Fruit fly (Drosophila melanogaster): ENCODE results near the gene CG14635.

CG14635 gene

DNA sequence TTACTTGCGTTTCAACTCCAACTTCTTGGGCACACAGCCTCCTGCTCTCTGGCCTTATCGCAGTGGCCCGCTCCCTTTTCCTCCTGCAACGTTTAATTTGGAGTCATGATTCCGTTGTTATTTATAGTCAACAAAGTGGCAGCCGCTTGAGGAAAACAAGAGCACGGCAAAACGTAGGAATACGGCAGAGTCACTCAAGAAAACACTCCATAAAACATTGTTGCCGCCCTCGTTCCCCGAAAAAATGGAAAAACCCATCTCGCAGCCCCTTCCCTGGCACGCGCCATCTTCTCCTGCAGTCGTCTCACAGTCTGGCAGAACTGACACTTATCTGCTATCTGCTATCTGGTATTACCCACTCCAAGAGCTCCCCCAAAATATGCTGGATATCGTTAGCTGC is 19.7 kb upstream of the CG14635 start:
- TF ChIP-seq D1 (tag; optimal IDR thresholded peaks at IDR 0.05) (no peak), Snoo (tag; optimal IDR thresholded peaks at IDR 0.05) (no peak), Pif1A (GFP tag; optimal IDR thresholded peaks at IDR 0.05) (no peak), gl (tag; optimal IDR thresholded peaks at IDR 0.05) (no peak), CG12605 (GFP tag; IDR thresholded peaks at IDR 0.05) (no peak), CG10348 (GFP tag; IDR thresholded peaks at IDR 0.05) (no peak), CG15710 (tag; optimal IDR thresholded peaks at IDR 0.05) (no peak), CG8301 (tag; optimal IDR thresholded peaks at IDR 0.05) (no peak), fd96Ca (GFP tag; IDR thresholded peaks at IDR 0.05) (no peak), rn (GFP tag; IDR thresholded peaks at IDR 0.05) (no peak), Pif1B (GFP tag; optimal IDR thresholded peaks at IDR 0.05) (no peak), CG14655 (GFP tag; optimal IDR thresholded peaks at IDR 0.05) (no peak), CG32121 (GFP tag; IDR thresholded peaks at IDR 0.05) (no peak), CG13204 (GFP tag; optimal IDR thresholded peaks at IDR 0.05) (no peak), CG17806 (tag; optimal IDR thresholded peaks at IDR 0.05) (no peak), EcR (GFP tag; optimal IDR thresholded peaks at IDR 0.05) (no peak), CG34367 (tag; optimal IDR thresholded peaks at IDR 0.05) (no peak), CG4496 (GFP tag; IDR thresholded peaks at IDR 0.05) (no peak), CG8159 (tag; optimal IDR thresholded peaks at IDR 0.05) (no peak), Ets98B (GFP tag; IDR thresholded peaks at IDR 0.05) (no peak)

DNA sequence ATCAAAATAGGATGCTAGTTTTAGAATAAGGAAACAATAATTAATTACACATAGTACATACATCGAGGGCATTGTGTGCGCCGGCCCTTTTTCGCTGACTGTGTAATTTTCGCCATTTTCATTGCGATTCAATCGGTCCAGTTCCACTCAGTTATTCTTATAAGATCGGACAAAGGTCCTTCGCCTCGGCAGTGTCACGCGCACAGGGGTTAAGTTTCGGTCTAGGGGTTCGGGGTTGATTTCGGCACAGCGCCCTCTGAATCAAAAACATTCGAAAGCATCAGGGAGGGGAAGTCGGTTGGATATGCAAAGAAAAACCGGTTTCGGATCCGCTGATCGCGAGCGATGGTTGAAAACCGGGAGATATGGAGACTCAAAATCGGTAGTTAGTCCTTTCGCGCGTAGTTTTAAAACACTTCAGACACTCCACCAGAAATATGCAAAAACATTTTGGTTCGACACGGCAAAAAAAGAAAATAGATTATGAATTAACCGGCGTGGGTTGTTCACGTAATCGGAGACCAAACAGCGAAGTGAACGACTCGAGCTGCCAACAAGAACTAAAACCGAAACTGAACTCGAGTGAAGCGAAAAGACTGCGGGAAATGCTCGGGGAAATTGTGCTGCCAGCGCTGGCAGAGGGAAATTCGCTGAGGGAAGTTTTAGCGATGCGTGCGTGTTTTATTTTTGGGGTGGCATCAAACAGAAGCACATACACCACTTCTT is 8.5 kb upstream of the CG14635 start:
- 0 out of 3 replicates have a peak, but pooled peaks have one; percentile 17 for TF ChIP-seq CG4496 (GFP tag; IDR thresholded peaks at IDR 0.05)
- TF ChIP-seq Pif1A (GFP tag; optimal IDR thresholded peaks at IDR 0.05), result no peak

DNA sequence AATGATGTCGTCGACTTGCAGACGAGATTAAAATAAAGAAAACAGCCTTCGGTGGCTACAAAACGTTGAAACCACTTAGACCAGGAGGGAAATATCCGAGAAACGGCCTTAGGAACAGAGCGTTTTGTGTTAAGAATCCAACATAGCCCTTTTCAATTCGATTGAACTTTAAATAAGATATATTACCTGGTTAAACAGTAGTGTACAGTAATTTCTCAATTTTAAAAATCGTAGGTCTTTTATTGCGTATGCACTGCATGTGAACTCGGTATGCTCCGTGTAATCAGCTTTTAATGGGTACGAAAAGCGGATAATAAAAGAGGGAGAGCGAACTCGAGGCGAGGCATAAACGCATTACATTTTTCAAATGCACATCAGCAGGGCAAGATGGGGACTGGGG is 6.6 kb upstream of the CG14635 start:
- TF ChIP-seq CG8301 (tag; optimal IDR thresholded peaks at IDR 0.05), result peak; percentile 51
- peak; percentile 74 for TF ChIP-seq CG14655 (GFP tag; optimal IDR thresholded peaks at IDR 0.05)
- TF ChIP-seq fd96Ca (GFP tag; IDR thresholded peaks at IDR 0.05), result peak; percentile 47; the same call in 1 of the 3 replicates
- TF ChIP-seq rn (GFP tag; IDR thresholded peaks at IDR 0.05), result no peak
- TF ChIP-seq Pif1A (GFP tag; optimal IDR thresholded peaks at IDR 0.05), result peak; percentile 26
- peak; percentile 38; the same call in 1 of the 3 replicates for TF ChIP-seq CG4496 (GFP tag; IDR thresholded peaks at IDR 0.05)
- TF ChIP-seq Ets98B (GFP tag; IDR thresholded peaks at IDR 0.05), result peak; percentile 44; the same call in 1 of the 2 replicates
- TF ChIP-seq CG10348 (GFP tag; IDR thresholded peaks at IDR 0.05), result no peak

DNA sequence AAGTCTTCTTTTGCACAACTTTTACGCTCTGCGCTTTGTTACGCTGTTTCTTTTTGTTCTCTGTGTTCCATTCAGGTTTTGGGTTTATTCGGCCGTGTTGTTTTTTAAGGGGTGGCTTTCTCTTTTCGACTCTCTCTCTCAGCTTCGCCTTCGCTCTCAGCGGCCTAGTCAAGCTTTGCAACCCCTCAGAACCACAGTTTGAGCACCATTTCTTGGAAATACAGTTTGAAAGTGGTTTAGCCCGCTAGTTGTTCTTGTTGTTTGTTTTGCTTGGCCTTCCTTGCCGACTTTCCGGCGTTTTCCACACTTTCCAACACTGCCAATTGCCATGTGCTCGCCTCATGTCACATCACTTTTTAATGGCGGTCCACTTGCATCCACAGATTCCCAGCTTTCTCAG is 3.6 kb upstream of the CG14635 start:
- TF ChIP-seq rn (GFP tag; IDR thresholded peaks at IDR 0.05) (no peak), Ets98B (GFP tag; IDR thresholded peaks at IDR 0.05) (no peak), D1 (tag; optimal IDR thresholded peaks at IDR 0.05) (no peak), EcR (GFP tag; optimal IDR thresholded peaks at IDR 0.05) (no peak), fd96Ca (GFP tag; IDR thresholded peaks at IDR 0.05) (no peak), CG10348 (GFP tag; IDR thresholded peaks at IDR 0.05) (no peak), gl (tag; optimal IDR thresholded peaks at IDR 0.05) (no peak), CG8301 (tag; optimal IDR thresholded peaks at IDR 0.05) (no peak), CG4496 (GFP tag; IDR thresholded peaks at IDR 0.05) (no peak), CG34367 (tag; optimal IDR thresholded peaks at IDR 0.05) (no peak), CG17806 (tag; optimal IDR thresholded peaks at IDR 0.05) (no peak), CG13204 (GFP tag; optimal IDR thresholded peaks at IDR 0.05) (no peak), CG15710 (tag; optimal IDR thresholded peaks at IDR 0.05) (no peak), Snoo (tag; optimal IDR thresholded peaks at IDR 0.05) (no peak), CG12605 (GFP tag; IDR thresholded peaks at IDR 0.05) (no peak), CG8159 (tag; optimal IDR thresholded peaks at IDR 0.05) (no peak), CG9948 (tag; optimal IDR thresholded peaks at IDR 0.05) (no peak), Pif1A (GFP tag; optimal IDR thresholded peaks at IDR 0.05) (no peak), CG14655 (GFP tag; optimal IDR thresholded peaks at IDR 0.05) (no peak), CG32121 (GFP tag; IDR thresholded peaks at IDR 0.05) (no peak)

DNA sequence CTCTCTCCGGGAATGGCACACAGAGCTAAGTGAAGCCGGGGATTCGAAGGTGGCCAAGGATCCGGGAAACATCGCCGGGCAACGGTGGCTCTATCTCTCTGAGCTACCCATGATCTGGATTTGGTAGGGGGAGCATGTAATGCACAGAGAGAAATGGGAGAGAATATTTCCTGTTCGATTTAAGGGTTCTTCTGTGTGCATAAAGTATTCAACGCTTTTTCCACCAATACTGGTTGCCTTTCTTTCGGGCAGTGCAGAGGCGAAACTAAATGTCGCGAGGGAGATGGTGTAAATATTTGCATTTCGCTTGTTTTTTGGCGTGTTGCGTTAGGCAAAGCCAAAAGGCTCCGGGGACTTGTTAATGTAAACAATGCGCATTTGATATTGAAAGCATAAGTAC is 2.7 kb upstream of the CG14635 start:
- TF ChIP-seq CG8159 (tag; optimal IDR thresholded peaks at IDR 0.05) (peak; percentile 11), CG4496 (GFP tag; IDR thresholded peaks at IDR 0.05) (no peak)

DNA sequence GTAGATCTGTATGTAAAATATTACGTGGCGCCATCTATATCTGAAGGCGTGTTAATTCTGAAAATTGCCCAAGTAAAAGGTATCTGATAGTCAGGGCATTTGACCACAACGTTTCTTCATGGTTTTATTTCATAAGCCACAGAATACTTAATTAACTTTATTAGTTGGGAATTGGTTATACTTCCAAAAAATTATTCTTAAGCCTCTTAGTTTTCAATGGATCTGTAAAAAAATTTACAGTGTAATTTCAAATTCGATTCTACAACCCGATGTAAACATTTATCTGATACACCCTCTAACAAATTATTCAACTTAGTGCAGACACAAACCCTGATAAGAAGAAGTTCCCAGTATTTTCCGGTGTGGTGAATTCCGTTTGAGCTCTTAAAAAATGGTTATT is 1.1 kb upstream of the CG14635 start:
- TF ChIP-seq CG13204 (GFP tag; optimal IDR thresholded peaks at IDR 0.05), result no peak
- no peak for TF ChIP-seq CG34367 (tag; optimal IDR thresholded peaks at IDR 0.05)
- TF ChIP-seq CG15710 (tag; optimal IDR thresholded peaks at IDR 0.05), result no peak
- TF ChIP-seq Pif1A (GFP tag; optimal IDR thresholded peaks at IDR 0.05), result no peak
- peak; percentile 25 for TF ChIP-seq CG14655 (GFP tag; optimal IDR thresholded peaks at IDR 0.05)
- no peak for TF ChIP-seq rn (GFP tag; IDR thresholded peaks at IDR 0.05)
- no peak for TF ChIP-seq CG8301 (tag; optimal IDR thresholded peaks at IDR 0.05)
- peak; percentile 5 for TF ChIP-seq CG9948 (tag; optimal IDR thresholded peaks at IDR 0.05)
- TF ChIP-seq Pif1B (GFP tag; optimal IDR thresholded peaks at IDR 0.05), result no peak
- no peak for TF ChIP-seq Snoo (tag; optimal IDR thresholded peaks at IDR 0.05)
- no peak for TF ChIP-seq D1 (tag; optimal IDR thresholded peaks at IDR 0.05)
- no peak for TF ChIP-seq CG10348 (GFP tag; IDR thresholded peaks at IDR 0.05)
- no peak for TF ChIP-seq CG32121 (GFP tag; IDR thresholded peaks at IDR 0.05)
- 0 out of 3 replicates have a peak, but pooled peaks have one; percentile 18 for TF ChIP-seq CG4496 (GFP tag; IDR thresholded peaks at IDR 0.05)
- TF ChIP-seq fd96Ca (GFP tag; IDR thresholded peaks at IDR 0.05), result no peak
- no peak for TF ChIP-seq gl (tag; optimal IDR thresholded peaks at IDR 0.05)
- peak; percentile 9 for TF ChIP-seq CG8159 (tag; optimal IDR thresholded peaks at IDR 0.05)
- TF ChIP-seq CG12605 (GFP tag; IDR thresholded peaks at IDR 0.05), result no peak
- TF ChIP-seq CG17806 (tag; optimal IDR thresholded peaks at IDR 0.05), result no peak
- no peak for TF ChIP-seq Ets98B (GFP tag; IDR thresholded peaks at IDR 0.05)
- no peak for TF ChIP-seq EcR (GFP tag; optimal IDR thresholded peaks at IDR 0.05)

Measured in whole organism, pupa.